Fruit fly (Drosophila melanogaster) whole organism, embryonic: ENCODE data around the gene CG43339.

ENCODE experiments used
- Atf6 ChIP-seq: fragments of 200-800 bp; sonication (Bioruptor generic); IDR thresholded peaks from 2 replicates; pipeline ENCODE4 v1.3.6; 2022; ENCODE audit warnings: missing biosample characterization, missing genetic modification characterization
- CG11723 ChIP-seq: fragments of 200-800 bp; sonication (Bioruptor generic); optimal IDR thresholded peaks from 2 replicates; lab custom pipeline; 2017; ENCODE audit warnings: missing biosample characterization, mild to moderate bottlenecking, missing genetic modification characterization
- CG12769 ChIP-seq: fragments of 200-800 bp; sonication (Bioruptor generic); optimal IDR thresholded peaks from 2 replicates; lab custom pipeline; 2019; ENCODE audit warnings: missing biosample characterization, mild to moderate bottlenecking, missing genetic modification characterization, moderate library complexity
- CG13287 ChIP-seq: fragments of 200-800 bp; sonication (Bioruptor generic); IDR thresholded peaks from 2 replicates; pipeline ENCODE4 v1.3.6; 2022; ENCODE audit warnings: missing biosample characterization, missing genetic modification characterization; ENCODE audit not compliant: partially characterized antibody
- CG14441 ChIP-seq: fragments of 200-800 bp; sonication (Bioruptor generic); IDR thresholded peaks from 2 replicates; pipeline ENCODE4 v1.3.6; 2022; ENCODE audit warnings: missing biosample characterization, missing genetic modification characterization
- CG15269 ChIP-seq: fragments of 200-800 bp; sonication (Bioruptor generic); optimal IDR thresholded peaks from 2 replicates; lab custom pipeline; 2018; ENCODE audit warnings: missing biosample characterization, mild to moderate bottlenecking, missing genetic modification characterization, moderate library complexity
- CG30431 ChIP-seq: fragments of 200-800 bp; sonication (Bioruptor generic); optimal IDR thresholded peaks from 2 replicates; lab custom pipeline; 2017; ENCODE audit warnings: missing biosample characterization, missing genetic modification characterization
- CG33557 ChIP-seq: fragments of 200-800 bp; sonication (Bioruptor generic); optimal IDR thresholded peaks from 2 replicates; lab custom pipeline; 2019; ENCODE audit warnings: missing biosample characterization, mild to moderate bottlenecking, missing genetic modification characterization, moderate library complexity
- CG6254 ChIP-seq: fragments of 200-800 bp; sonication (Bioruptor generic); optimal IDR thresholded peaks from 3 replicates; lab custom pipeline; 2017; ENCODE audit warnings: mild to moderate bottlenecking, missing biosample characterization, missing genetic modification reagents, missing genetic modification characterization
- CG7786 ChIP-seq: fragments of 200-800 bp; sonication (Bioruptor generic); optimal IDR thresholded peaks from 2 replicates; lab custom pipeline; 2016; ENCODE audit warnings: missing biosample characterization, missing genetic modification characterization
- CG7839 ChIP-seq: fragments of 200-800 bp; sonication (Bioruptor generic); optimal IDR thresholded peaks from 3 replicates; lab custom pipeline; 2018; ENCODE audit warnings: missing biosample characterization, mild to moderate bottlenecking, missing genetic modification characterization, moderate library complexity
- CG9215 ChIP-seq: fragments of 200-800 bp; sonication (Bioruptor generic); IDR thresholded peaks from 2 replicates; pipeline ENCODE4 v1.3.6; 2022; ENCODE audit warnings: missing biosample characterization, missing genetic modification characterization
- CG9609 ChIP-seq: fragments of 200-800 bp; sonication (Bioruptor generic); optimal IDR thresholded peaks from 3 replicates; lab custom pipeline; 2016; ENCODE audit warnings: missing biosample characterization, missing genetic modification characterization
- Doc2 ChIP-seq: fragments of 200-800 bp; sonication (Bioruptor generic); IDR thresholded peaks from 2 replicates; pipeline ENCODE4 v1.3.6; 2022; ENCODE audit warnings: missing biosample characterization, missing genetic modification characterization
- E2f1 ChIP-seq: fragments of 200-800 bp; sonication (Bioruptor generic); IDR thresholded peaks from 2 replicates; pipeline ENCODE4 v1.3.6; 2022; ENCODE audit warnings: missing biosample characterization, missing genetic modification characterization
- Gsc ChIP-seq: fragments of 200-800 bp; sonication (Bioruptor generic); IDR thresholded peaks from 2 replicates; pipeline ENCODE4 v1.3.6; 2022; ENCODE audit warnings: missing biosample characterization, missing genetic modification characterization
- Gug ChIP-seq: fragments of 200-800 bp; sonication (Bioruptor generic); IDR thresholded peaks from 4 replicates; pipeline ENCODE4 v1.3.6; 2022; ENCODE audit warnings: missing biosample characterization, missing genetic modification characterization
- Hr51 ChIP-seq, 2 experiments: fragments of 200-800 bp; sonication (Bioruptor generic); optimal IDR thresholded peaks; 2 replicates in 1 of 2; 3 replicates in 1 of 2; lab custom pipeline; 2016 to 2018; ENCODE audit warnings: missing biosample characterization in 2 of 2, missing genetic modification characterization in 2 of 2, mild to moderate bottlenecking in 1 of 2, moderate library complexity in 1 of 2
- Lim3 ChIP-seq: fragments of 200-800 bp; sonication (Bioruptor generic); IDR thresholded peaks from 2 replicates; pipeline ENCODE4 v1.3.6; 2022; ENCODE audit warnings: missing biosample characterization, missing genetic modification characterization
- NFAT ChIP-seq: fragments of 200-800 bp; sonication (Bioruptor generic); IDR thresholded peaks from 2 replicates; pipeline ENCODE4 v1.3.6; 2022; ENCODE audit warnings: missing biosample characterization, missing genetic modification characterization
- NK7.1 ChIP-seq: fragments of 200-800 bp; sonication (Bioruptor generic); optimal IDR thresholded peaks from 3 replicates; lab custom pipeline; 2016; ENCODE audit warnings: missing biosample characterization, missing genetic modification characterization
- Nf-YC ChIP-seq: fragments of 200-800 bp; optimal IDR thresholded peaks from 3 replicates; lab custom pipeline; 2019; ENCODE audit warnings: missing biosample characterization, mild to moderate bottlenecking, missing genetic modification characterization, moderate library complexity
- Optix ChIP-seq: fragments of 200-800 bp; sonication (Bioruptor generic); IDR thresholded peaks from 3 replicates; pipeline ENCODE4 v1.3.6; 2022; ENCODE audit warnings: missing biosample characterization, missing genetic modification characterization
- Ptx1 ChIP-seq: fragments of 200-800 bp; sonication (Bioruptor generic); IDR thresholded peaks from 2 replicates; pipeline ENCODE4 v1.3.6; 2022; ENCODE audit warnings: missing biosample characterization, missing genetic modification characterization
- Side ChIP-seq: fragments of 200-800 bp; sonication (Bioruptor generic); optimal IDR thresholded peaks from 2 replicates; lab custom pipeline; 2016; ENCODE audit warnings: missing biosample characterization, missing genetic modification characterization
- Sox102F ChIP-seq: fragments of 200-800 bp; sonication (Bioruptor generic); optimal IDR thresholded peaks from 2 replicates; lab custom pipeline; 2018; ENCODE audit warnings: missing biosample characterization, mild to moderate bottlenecking, missing genetic modification characterization, moderate library complexity
- Xrp1 ChIP-seq: fragments of 200-800 bp; sonication (Bioruptor generic); IDR thresholded peaks from 2 replicates; pipeline ENCODE4 v1.3.6; 2022; ENCODE audit warnings: missing biosample characterization, missing genetic modification characterization
- bbx ChIP-seq: fragments of 200-800 bp; sonication (Bioruptor generic); IDR thresholded peaks from 2 replicates; pipeline ENCODE4 v1.3.6; 2022; ENCODE audit warnings: missing biosample characterization, missing genetic modification characterization; ENCODE audit not compliant: partially characterized antibody
- cas ChIP-seq: fragments of 200-800 bp; sonication (Bioruptor generic); IDR thresholded peaks from 2 replicates; pipeline ENCODE4 v1.3.6; 2022; ENCODE audit warnings: missing biosample characterization, missing genetic modification characterization
- ci ChIP-seq: fragments of 200-800 bp; sonication (Bioruptor generic); IDR thresholded peaks from 3 replicates; pipeline ENCODE4 v1.3.6; 2022; ENCODE audit warnings: missing biosample characterization, missing genetic modification characterization
- cwo ChIP-seq: fragments of 200-800 bp; sonication (Bioruptor generic); optimal IDR thresholded peaks from 3 replicates; lab custom pipeline; 2017; ENCODE audit warnings: missing biosample characterization, missing genetic modification characterization, mild to moderate bottlenecking, moderate library complexity, missing genetic modification reagents
- danr ChIP-seq: fragments of 200-800 bp; sonication (Bioruptor generic); IDR thresholded peaks from 2 replicates; pipeline ENCODE4 v1.3.6; 2022; ENCODE audit warnings: missing biosample characterization, missing genetic modification characterization
- dm ChIP-seq: fragments of 200-800 bp; sonication (Bioruptor generic); optimal IDR thresholded peaks from 3 replicates; lab custom pipeline; 2016; ENCODE audit warnings: missing biosample characterization, missing genetic modification characterization
- dysf ChIP-seq: fragments of 200-800 bp; sonication (Bioruptor generic); IDR thresholded peaks from 3 replicates; pipeline ENCODE4 v1.3.6; 2022; ENCODE audit warnings: missing biosample characterization, missing genetic modification characterization
- emc ChIP-seq: fragments of 200-800 bp; sonication (Bioruptor generic); optimal IDR thresholded peaks from 2 replicates; lab custom pipeline; 2016; ENCODE audit warnings: missing biosample characterization, missing genetic modification characterization
- exex ChIP-seq: fragments of 200-800 bp; sonication (Bioruptor generic); optimal IDR thresholded peaks from 4 replicates; lab custom pipeline; 2018; ENCODE audit warnings: missing biosample characterization, mild to moderate bottlenecking, missing genetic modification characterization, moderate library complexity
- fd102C ChIP-seq: fragments of 200-800 bp; sonication (Bioruptor generic); optimal IDR thresholded peaks from 2 replicates; lab custom pipeline; 2018; ENCODE audit warnings: missing biosample characterization, mild to moderate bottlenecking, missing genetic modification characterization, moderate library complexity
- gem ChIP-seq: fragments of 200-800 bp; sonication (Bioruptor generic); optimal IDR thresholded peaks from 2 replicates; lab custom pipeline; 2019; ENCODE audit warnings: missing biosample characterization, mild to moderate bottlenecking, missing genetic modification characterization, moderate library complexity
- inv ChIP-seq: fragments of 200-800 bp; sonication (Bioruptor generic); IDR thresholded peaks from 2 replicates; pipeline ENCODE4 v1.3.6; 2022; ENCODE audit warnings: missing biosample characterization, missing genetic modification characterization; ENCODE audit not compliant: partially characterized antibody
- lmd ChIP-seq: fragments of 200-800 bp; sonication (Bioruptor generic); IDR thresholded peaks from 2 replicates; pipeline ENCODE4 v1.3.6; 2022; ENCODE audit warnings: missing biosample characterization, missing genetic modification characterization
- psq ChIP-seq: fragments of 200-800 bp; sonication (Bioruptor generic); optimal IDR thresholded peaks from 2 replicates; lab custom pipeline; 2017; ENCODE audit warnings: missing biosample characterization, missing genetic modification characterization
- pum ChIP-seq: fragments of 200-800 bp; sonication (Bioruptor generic); optimal IDR thresholded peaks from 2 replicates; lab custom pipeline; 2016; ENCODE audit warnings: missing biosample characterization, missing genetic modification characterization
- repo ChIP-seq: fragments of 200-800 bp; sonication (Bioruptor generic); optimal IDR thresholded peaks from 2 replicates; lab custom pipeline; 2016; ENCODE audit warnings: missing biosample characterization, missing genetic modification characterization
- row ChIP-seq: fragments of 200-800 bp; sonication (Bioruptor generic); IDR thresholded peaks from 3 replicates; pipeline ENCODE4 v1.3.6; 2022; ENCODE audit warnings: missing biosample characterization, missing genetic modification characterization
- run ChIP-seq: fragments of 200-800 bp; sonication (Bioruptor generic); optimal IDR thresholded peaks from 3 replicates; lab custom pipeline; 2018; ENCODE audit warnings: missing biosample characterization, mild to moderate bottlenecking, missing genetic modification characterization
- seq ChIP-seq: fragments of 200-800 bp; sonication (Bioruptor generic); IDR thresholded peaks from 2 replicates; pipeline ENCODE4 v1.3.6; 2022; ENCODE audit warnings: missing biosample characterization, missing genetic modification characterization
- slp2 ChIP-seq: fragments of 200-800 bp; sonication (Bioruptor generic); optimal IDR thresholded peaks from 2 replicates; lab custom pipeline; 2016; ENCODE audit warnings: missing biosample characterization, missing genetic modification characterization
- sug ChIP-seq: fragments of 200-800 bp; optimal IDR thresholded peaks from 2 replicates; lab custom pipeline; 2019; ENCODE audit warnings: missing biosample characterization, mild to moderate bottlenecking, missing genetic modification characterization, moderate library complexity
- trh ChIP-seq: fragments of 200-800 bp; sonication (Bioruptor generic); optimal IDR thresholded peaks from 2 replicates; lab custom pipeline; 2016; ENCODE audit warnings: missing biosample characterization, missing genetic modification characterization

CG43339 gene

dm6 chr2L:18702721-18703488 is 29.8 kb upstream of the CG43339 start, which contains the start of the genes CG10376 and CG10343 (continued):
- TF ChIP-seq slp2 (GFP tag; lab: Kevin White, UChicago) (peak; percentile 39), dm (GFP tag; lab: Kevin White, UChicago) (peak; percentile 21), Side (GFP tag; lab: Kevin White, UChicago) (no peak), seq (GFP tag; lab: Robert Waterston, UW) (peak; percentile 22; the same call in 1 of the 2 replicates), CG30431 (GFP tag; lab: Kevin White, UChicago) (peak; percentile 82), lmd (GFP tag; lab: Robert Waterston, UW) (peak; percentile 92), Ptx1 (GFP tag; lab: Robert Waterston, UW) (peak; percentile 93), CG33557 (GFP tag; lab: Kevin White, UChicago) (peak; percentile 90), bbx (GFP tag; lab: Robert Waterston, UW) (peak; percentile 84), Sox102F (GFP tag; lab: Kevin White, UChicago) (peak; percentile 91), exex (tag; lab: Kevin White, UChicago) (peak; percentile 68), CG11723 (GFP tag; lab: Kevin White, UChicago) (peak; percentile 83), Gug (GFP tag; lab: Robert Waterston, UW) (peak; percentile 86), Atf6 (peak; percentile 80), dysf (peak; percentile 93), cas (GFP tag; lab: Robert Waterston, UW) (peak; percentile 66), inv (GFP tag; lab: Robert Waterston, UW) (no peak), CG15269 (peak; percentile 92), pum (GFP tag; lab: Kevin White, UChicago) (peak; percentile 65), row (peak; percentile 97), CG13287 (GFP tag; lab: Robert Waterston, UW) (no peak; the same call in 1 of the 2 replicates), trh (peak; percentile 80), NK7.1 (no peak), CG9215 (GFP tag; lab: Robert Waterston, UW) (peak; percentile 90), CG14441 (GFP tag; lab: Robert Waterston, UW) (peak; percentile 82), run (tag; lab: Kevin White, UChicago) (peak; percentile 66), Nf-YC (tag; lab: Kevin White, UChicago) (peak; percentile 89), CG12769 (tag; lab: Kevin White, UChicago) (no peak), CG7839 (tag; lab: Kevin White, UChicago) (peak; percentile 95), NFAT (GFP tag; lab: Robert Waterston, UW) (peak; percentile 85), Hr51 (GFP tag; optimal IDR thresholded peaks at IDR 0.05; lab: Kevin White, UChicago) (peak; percentile 50 to 90), repo (GFP tag; lab: Kevin White, UChicago) (no peak), CG9609 (peak; percentile 74), danr (GFP tag; lab: Robert Waterston, UW) (peak; percentile 26; the same call in 1 of the 2 replicates), fd102C (peak; percentile 59), E2f1 (GFP tag; lab: Robert Waterston, UW) (peak; percentile 76), Optix (GFP tag; lab: Robert Waterston, UW) (0 out of 3 replicates have a peak, but pooled peaks have one; percentile 41), Lim3 (no peak), psq (peak; percentile 86), Doc2 (peak; percentile 36; the same call in 1 of the 2 replicates), gem (tag; lab: Kevin White, UChicago) (peak; percentile 97), emc (GFP tag; lab: Kevin White, UChicago) (peak; percentile 16), ci (0 out of 3 replicates have a peak, but pooled peaks have one; percentile 43), Gsc (GFP tag; lab: Robert Waterston, UW) (peak; percentile 48; the same call in 1 of the 2 replicates), CG6254 (GFP tag; lab: Kevin White, UChicago) (peak; percentile 50), Xrp1 (GFP tag; lab: Robert Waterston, UW) (peak; percentile 86), CG7786 (GFP tag; lab: Kevin White, UChicago) (peak; percentile 29), sug (peak; percentile 95), cwo (GFP tag; lab: Kevin White, UChicago) (peak; percentile 28)
